Worm (Caenorhabditis elegans) whole organism, L4 larva: Measurements from ENCODE around the gene F10C2.3.
A peak's percentile ranks its signal among the peaks of the same experiment; 100 is the strongest.

Source experiments
- D1046.2 ChIP-seq: fragments of 200-800 bp; sonication (Bioruptor generic); IDR thresholded peaks from 2 replicates; pipeline ENCODE4 v1.3.6; 2022; ENCODE audit warnings: missing genetic modification characterization, missing compliant biosample characterization
- F26F4.8 ChIP-seq: fragments of 200-800 bp; sonication (Bioruptor generic); conservative IDR thresholded peaks from 2 replicates; pipeline ENCODE4 v1.3.6; 2022; ENCODE audit warnings: missing genetic modification characterization, missing compliant biosample characterization
- F37D6.2 ChIP-seq: sonication (generic microtip); optimal IDR thresholded peaks from 2 replicates; lab custom pipeline; 2016; ENCODE audit warnings: mild to moderate bottlenecking, missing genetic modification characterization, missing compliant biosample characterization
- T26A8.4 ChIP-seq: fragments of 200-800 bp; sonication (Bioruptor generic); IDR thresholded peaks from 2 replicates; pipeline ENCODE4 v1.3.6; 2022; ENCODE audit warnings: missing genetic modification characterization, missing compliant biosample characterization
- Y48G9A.11 ChIP-seq: fragments of 200-800 bp; sonication (Bioruptor generic); IDR thresholded peaks from 2 replicates; pipeline ENCODE4 v1.3.6; 2022; ENCODE audit warnings: missing genetic modification reagents, missing genetic modification characterization, missing compliant biosample characterization
- Y5F2A.4 ChIP-seq: fragments of 200-800 bp; sonication (Bioruptor generic); optimal IDR thresholded peaks from 2 replicates; lab custom pipeline; 2018; ENCODE audit warnings: mild to moderate bottlenecking, missing genetic modification characterization, missing compliant biosample characterization
- aha-1 ChIP-seq: fragments of 150-350 bp; peaks from one replicate; lab custom pipeline; 2014; ENCODE audit warnings: missing biosample characterization, missing genetic modification characterization
- arid-1 ChIP-seq: fragments of 200-800 bp; sonication (Bioruptor generic); conservative IDR thresholded peaks from 2 replicates; pipeline ENCODE4 v1.3.6; 2022; ENCODE audit warnings: missing genetic modification reagents, missing genetic modification characterization, missing compliant biosample characterization
- ceh-20 ChIP-seq: fragments of 200-800 bp; sonication (Bioruptor generic); IDR thresholded peaks from 2 replicates; pipeline ENCODE4 v1.3.6; 2022; ENCODE audit warnings: missing genetic modification reagents, missing genetic modification characterization, missing compliant biosample characterization
- ceh-32 ChIP-seq: sonication (generic microtip); optimal IDR thresholded peaks from 2 replicates; lab custom pipeline; 2016; ENCODE audit warnings: mild to moderate bottlenecking, missing genetic modification characterization, missing compliant biosample characterization; ENCODE audit not compliant: poor library complexity
- ceh-82 ChIP-seq: sonication (generic microtip); optimal IDR thresholded peaks from 2 replicates; lab custom pipeline; 2017; ENCODE audit warnings: missing biosample characterization, missing genetic modification characterization
- ctbp-1 ChIP-seq: fragments of 200-800 bp; sonication (Bioruptor generic); IDR thresholded peaks from 2 replicates; pipeline ENCODE4 v1.3.6; 2022; ENCODE audit warnings: missing genetic modification reagents, missing genetic modification characterization, missing compliant biosample characterization
- daf-12 ChIP-seq: fragments of 150-350 bp; optimal IDR thresholded peaks from 2 replicates; lab custom pipeline; 2014; ENCODE audit warnings: missing biosample characterization, missing genetic modification reagents, missing genetic modification characterization
- daf-16 ChIP-seq, 3 experiments: sonication (generic microtip); optimal IDR thresholded peaks; 2 replicates each; lab custom pipeline; 2016 to 2017; ENCODE audit warnings: missing genetic modification characterization in 3 of 3, missing genetic modification reagents in 3 of 3, mild to moderate bottlenecking in 2 of 3, missing compliant biosample characterization in 2 of 3, missing biosample characterization in 1 of 3, moderate library complexity in 1 of 3
- dmd-8 ChIP-seq: fragments of 200-800 bp; sonication (Bioruptor generic); IDR thresholded peaks from 2 replicates; pipeline ENCODE4 v1.3.6; 2022; ENCODE audit warnings: missing genetic modification characterization, missing compliant biosample characterization
- dmd-9 ChIP-seq: fragments of 200-800 bp; sonication (Bioruptor generic); IDR thresholded peaks from 2 replicates; pipeline ENCODE4 v1.3.6; 2022; ENCODE audit warnings: missing genetic modification reagents, missing genetic modification characterization, missing compliant biosample characterization
- dve-1 ChIP-seq: sonication (generic microtip); optimal IDR thresholded peaks from 2 replicates; lab custom pipeline; 2017; ENCODE audit warnings: antibody characterized with exemption, mild to moderate bottlenecking, missing genetic modification characterization, missing compliant biosample characterization; ENCODE audit not compliant: insufficient read depth
- egl-27 ChIP-seq: sonication (generic microtip); optimal IDR thresholded peaks from 3 replicates; lab custom pipeline; 2017; ENCODE audit warnings: missing biosample characterization, missing genetic modification reagents, missing genetic modification characterization
- fkh-10 ChIP-seq: fragments of 150-350 bp; optimal IDR thresholded peaks from 2 replicates; lab custom pipeline; 2014; ENCODE audit warnings: missing biosample characterization, missing genetic modification reagents, missing genetic modification characterization
- gei-8 ChIP-seq: fragments of 200-800 bp; sonication (Bioruptor generic); optimal IDR thresholded peaks from 2 replicates; lab custom pipeline; 2018; ENCODE audit warnings: mild to moderate bottlenecking, missing genetic modification characterization, missing compliant biosample characterization
- hlh-11 ChIP-seq: fragments of 200-800 bp; sonication (Bioruptor generic); optimal IDR thresholded peaks from 2 replicates; lab custom pipeline; 2018; ENCODE audit warnings: mild to moderate bottlenecking, missing genetic modification characterization, missing compliant biosample characterization
- hlh-30 ChIP-seq: sonication (generic microtip); optimal IDR thresholded peaks from 2 replicates; lab custom pipeline; 2017; ENCODE audit warnings: antibody characterized with exemption, mild to moderate bottlenecking, missing genetic modification characterization, missing compliant biosample characterization; ENCODE audit not compliant: insufficient read depth
- hmg-1.1 ChIP-seq: fragments of 200-800 bp; sonication (Bioruptor generic); IDR thresholded peaks from 2 replicates; pipeline ENCODE4 v1.3.6; 2022; ENCODE audit warnings: missing genetic modification reagents, missing genetic modification characterization, missing compliant biosample characterization
- jun-1 ChIP-seq: fragments of 150-350 bp; optimal IDR thresholded peaks from 2 replicates; lab custom pipeline; 2014; ENCODE audit warnings: missing biosample characterization, missing genetic modification reagents, missing genetic modification characterization
- lin-38 ChIP-seq: fragments of 200-800 bp; sonication (Bioruptor generic); IDR thresholded peaks from 2 replicates; pipeline ENCODE4 v1.3.6; 2022; ENCODE audit warnings: missing genetic modification reagents, missing genetic modification characterization, missing compliant biosample characterization
- lir-3 ChIP-seq: sonication (generic microtip); optimal IDR thresholded peaks from 2 replicates; lab custom pipeline; 2016; ENCODE audit warnings: mild to moderate bottlenecking, missing genetic modification characterization, missing compliant biosample characterization
- lsy-2 ChIP-seq, 2 experiments: fragments of 150-350 bp in 1 of 2; sonication (generic microtip) in 1 of 2; optimal IDR thresholded peaks; 2 replicates each; lab custom pipeline; 2014 to 2017; ENCODE audit warnings: missing biosample characterization in 2 of 2, missing genetic modification characterization in 2 of 2
- madf-9 ChIP-seq: fragments of 200-800 bp; sonication (Bioruptor generic); conservative IDR thresholded peaks from 2 replicates; pipeline ENCODE4 v1.3.6; 2022; ENCODE audit warnings: missing genetic modification reagents, missing genetic modification characterization, missing compliant biosample characterization
- mdl-1 ChIP-seq, 2 experiments: fragments of 150-350 bp in 1 of 2; sonication (generic microtip) in 1 of 2; optimal IDR thresholded peaks; 2 replicates each; lab custom pipeline; 2014 to 2017; ENCODE audit warnings: missing biosample characterization in 2 of 2, missing genetic modification characterization in 2 of 2
- mep-1 ChIP-seq: fragments of 150-350 bp; sonication (generic microtip); optimal IDR thresholded peaks from 3 replicates; lab custom pipeline; 2014; ENCODE audit warnings: missing biosample characterization, missing genetic modification characterization
- mxl-3 ChIP-seq: fragments of 200-800 bp; sonication (Bioruptor generic); optimal IDR thresholded peaks from 2 replicates; lab custom pipeline; 2018; ENCODE audit warnings: mild to moderate bottlenecking, missing genetic modification characterization, missing compliant biosample characterization
- nhr-102 ChIP-seq: sonication (generic microtip); optimal IDR thresholded peaks from 2 replicates; lab custom pipeline; 2016; ENCODE audit warnings: mild to moderate bottlenecking, missing genetic modification characterization, moderate library complexity, missing compliant biosample characterization
- nhr-11 ChIP-seq: fragments of 150-350 bp; optimal IDR thresholded peaks from 2 replicates; lab custom pipeline; 2014; ENCODE audit warnings: missing biosample characterization, missing genetic modification characterization
- nhr-25 ChIP-seq: sonication (generic microtip); optimal IDR thresholded peaks from 2 replicates; lab custom pipeline; 2017; ENCODE audit warnings: missing genetic modification characterization, mild to moderate bottlenecking, missing compliant biosample characterization, antibody characterized with exemption, moderate library complexity, borderline replicate concordance; ENCODE audit not compliant: insufficient read depth
- nhr-28 ChIP-seq: fragments of 150-350 bp; optimal IDR thresholded peaks from 2 replicates; lab custom pipeline; 2014; ENCODE audit warnings: missing biosample characterization, missing genetic modification characterization
- nhr-6 ChIP-seq: fragments of 150-350 bp; optimal IDR thresholded peaks from 2 replicates; lab custom pipeline; 2014; ENCODE audit warnings: missing biosample characterization, missing genetic modification characterization
- pqm-1 ChIP-seq: sonication (generic microtip); optimal IDR thresholded peaks from 2 replicates; lab custom pipeline; 2017; ENCODE audit warnings: missing biosample characterization, missing genetic modification characterization
- rbr-2 ChIP-seq: sonication (generic microtip); optimal IDR thresholded peaks from 2 replicates; lab custom pipeline; 2016; ENCODE audit warnings: missing genotype, missing genetic modification characterization, missing compliant biosample characterization
- set-16 ChIP-seq: fragments of 200-800 bp; sonication (Bioruptor generic); IDR thresholded peaks from 2 replicates; pipeline ENCODE4 v1.3.6; 2022; ENCODE audit warnings: missing genetic modification reagents, missing genetic modification characterization, missing compliant biosample characterization
- skn-1 ChIP-seq: fragments of 150-350 bp; optimal IDR thresholded peaks from 2 replicates; lab custom pipeline; 2014; ENCODE audit warnings: missing biosample characterization, missing genetic modification characterization
- snpc-1.2 ChIP-seq: fragments of 200-800 bp; sonication (Bioruptor generic); IDR thresholded peaks from 2 replicates; pipeline ENCODE4 v1.3.6; 2022; ENCODE audit warnings: missing genetic modification reagents, missing genetic modification characterization, missing compliant biosample characterization
- spr-3 ChIP-seq: fragments of 200-800 bp; sonication (Bioruptor generic); optimal IDR thresholded peaks from 2 replicates; lab custom pipeline; 2018; ENCODE audit warnings: mild to moderate bottlenecking, missing genetic modification characterization, missing compliant biosample characterization
- tra-1 ChIP-seq: fragments of 200-800 bp; sonication (Bioruptor generic); IDR thresholded peaks from 2 replicates; pipeline ENCODE4 v1.3.6; 2022; ENCODE audit warnings: missing genetic modification reagents, missing genetic modification characterization, missing compliant biosample characterization
- zip-11 ChIP-seq: fragments of 200-800 bp; sonication (Bioruptor generic); IDR thresholded peaks from 2 replicates; pipeline ENCODE4 v1.3.6; 2022; ENCODE audit warnings: missing genetic modification characterization, missing compliant biosample characterization
- zip-2 ChIP-seq: fragments of 150-350 bp; optimal IDR thresholded peaks from 2 replicates; lab custom pipeline; 2014; ENCODE audit warnings: missing biosample characterization, missing genetic modification characterization
- ztf-11 ChIP-seq: fragments of 150-350 bp; optimal IDR thresholded peaks from 2 replicates; lab custom pipeline; 2014; ENCODE audit warnings: missing biosample characterization, missing genetic modification characterization

F10C2.3 gene

DNA sequence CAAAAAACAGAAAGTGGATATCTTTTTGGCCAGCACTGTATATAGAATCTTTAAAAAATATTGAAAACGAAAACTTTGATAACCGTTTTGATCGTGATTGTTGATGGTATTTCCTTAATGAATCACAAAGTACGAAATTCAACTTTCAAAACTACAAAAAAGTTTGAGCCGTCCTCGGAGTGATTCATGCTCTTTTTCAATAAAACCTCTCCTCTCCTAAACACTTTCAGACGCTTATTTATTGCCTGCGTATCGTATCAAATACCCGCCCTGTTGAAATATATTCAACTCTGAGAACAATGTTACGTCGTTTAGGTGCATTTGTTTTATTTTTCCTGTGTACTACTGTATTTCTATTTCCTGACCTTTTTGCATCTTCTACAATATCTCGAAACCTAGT, 814 bp downstream of the F10C2.3 start:
- TF ChIP-seq nhr-28 (tag; lab: Kevin White, UChicago) (peak; percentile 67), daf-16 (GFP tag; optimal IDR thresholded peaks at IDR 0.05; lab: Kevin White, UChicago) (no peak), daf-16 (tag; optimal IDR thresholded peaks at IDR 0.05; lab: Kevin White, UChicago) (peak; percentile 51), madf-9 (no peak), dmd-9 (no peak), pqm-1 (tag; lab: Kevin White, UChicago) (peak; percentile 69), dve-1 (tag; lab: Kevin White, UChicago) (peak; percentile 42), nhr-6 (peak; percentile 29)

- TF ChIP-seq daf-12 (tag; lab: Kevin White, UChicago) (no peak), dmd-8 (GFP tag; lab: Robert Waterston, UW) (peak; percentile 59; the same call in 1 of the 2 replicates), T26A8.4 (GFP tag; lab: Robert Waterston, UW) (peak; percentile 29; the same call in 1 of the 2 replicates), snpc-1.2 (GFP tag; lab: Robert Waterston, UW) (no peak; the same call in 1 of the 2 replicates), ctbp-1 (GFP tag; lab: Robert Waterston, UW) (peak; percentile 79), aha-1 (tag; lab: Kevin White, UChicago) (peak; percentile 98), D1046.2 (no peak; the same call in 1 of the 2 replicates), F26F4.8 (GFP tag; lab: Robert Waterston, UW) (0 out of 2 replicates have a peak, but pooled peaks have one; percentile 36), mep-1 (tag; lab: Kevin White, UChicago) (peak; percentile 5), F37D6.2 (peak; percentile 72), mdl-1 (tag; optimal IDR thresholded peaks at IDR 0.05; lab: Kevin White, UChicago) (no peak), hmg-1.1 (peak; percentile 64; the same call in 1 of the 2 replicates), mxl-3 (no peak), rbr-2 (tag; lab: Kevin White, UChicago) (peak; percentile 47), fkh-10 (GFP tag; lab: Kevin White, UChicago) (peak; percentile 47), nhr-11 (peak; percentile 2), Y48G9A.11 (GFP tag; lab: Robert Waterston, UW) (0 out of 2 replicates have a peak, but pooled peaks have one; percentile 5), dmd-9 (0 out of 2 replicates have a peak, but pooled peaks have one; percentile 51), Y5F2A.4 (GFP tag; lab: Kevin White, UChicago) (no peak), set-16 (GFP tag; lab: Robert Waterston, UW) (peak; percentile 98), hlh-11 (tag; lab: Kevin White, UChicago) (peak; percentile 3), lsy-2 (tag; optimal IDR thresholded peaks at IDR 0.05; lab: Kevin White, UChicago) (peak in 1 of 2 experiments; percentile 9), jun-1 (tag; lab: Kevin White, UChicago) (no peak), zip-2 (tag; lab: Kevin White, UChicago) (no peak), hlh-30 (peak; percentile 31), nhr-25 (tag; lab: Kevin White, UChicago) (no peak), lir-3 (tag; lab: Kevin White, UChicago) (peak; percentile 18), zip-11 (no peak), ceh-20 (GFP tag; lab: Robert Waterston, UW) (peak; percentile 28; the same call in 1 of the 2 replicates), spr-3 (GFP tag; lab: Kevin White, UChicago) (no peak)
These were observed 4.1 kb downstream of the F10C2.3 start for ce11 chrV:12024273-12024672.

DNA sequence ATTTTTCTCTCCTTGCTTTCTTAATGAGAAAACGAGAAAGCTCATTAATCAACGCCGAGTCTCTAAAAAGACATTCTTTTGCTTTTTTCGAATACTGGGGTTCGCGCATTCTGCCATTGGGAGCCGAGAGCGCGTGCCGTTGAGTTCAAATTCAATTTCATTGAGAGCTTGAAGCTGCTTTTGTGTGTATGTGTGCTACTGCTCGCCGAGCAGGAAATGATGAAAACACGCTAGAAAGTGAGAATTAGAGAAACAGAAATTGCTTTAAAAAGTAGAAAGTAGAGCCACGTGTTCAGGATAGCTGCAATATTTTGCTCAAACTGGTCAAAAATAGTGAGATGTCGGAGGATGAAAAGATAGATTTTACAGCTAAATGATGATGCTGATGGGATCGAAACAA, 5.6 kb downstream of the F10C2.3 start:
- TF ChIP-seq dve-1 (tag; lab: Kevin White, UChicago) (no peak), hlh-11 (tag; lab: Kevin White, UChicago) (no peak), ztf-11 (tag; lab: Kevin White, UChicago) (no peak), nhr-102 (tag; lab: Kevin White, UChicago) (no peak), aha-1 (tag; lab: Kevin White, UChicago) (peak; percentile 82), gei-8 (no peak), lin-38 (GFP tag; lab: Robert Waterston, UW) (no peak), dmd-9 (no peak), egl-27 (no peak), arid-1 (GFP tag; lab: Robert Waterston, UW) (no peak), skn-1 (no peak), hlh-30 (peak; percentile 64), ctbp-1 (GFP tag; lab: Robert Waterston, UW) (peak; percentile 66; the same call in 1 of the 2 replicates), tra-1 (GFP tag; lab: Robert Waterston, UW) (no peak), lsy-2 (tag; optimal IDR thresholded peaks at IDR 0.05; lab: Kevin White, UChicago) (peak in 1 of 2 experiments; percentile 29), nhr-25 (tag; lab: Kevin White, UChicago) (no peak), ceh-32 (tag; lab: Kevin White, UChicago) (peak; percentile 28), daf-16 (GFP tag; optimal IDR thresholded peaks at IDR 0.05; lab: Kevin White, UChicago) (peak in 1 of 2 experiments; percentile 3), daf-16 (tag; optimal IDR thresholded peaks at IDR 0.05; lab: Kevin White, UChicago) (no peak), ceh-82 (no peak)
